Fruit fly (Drosophila melanogaster): ENCODE measurements around the gene Or24a.

DNA sequence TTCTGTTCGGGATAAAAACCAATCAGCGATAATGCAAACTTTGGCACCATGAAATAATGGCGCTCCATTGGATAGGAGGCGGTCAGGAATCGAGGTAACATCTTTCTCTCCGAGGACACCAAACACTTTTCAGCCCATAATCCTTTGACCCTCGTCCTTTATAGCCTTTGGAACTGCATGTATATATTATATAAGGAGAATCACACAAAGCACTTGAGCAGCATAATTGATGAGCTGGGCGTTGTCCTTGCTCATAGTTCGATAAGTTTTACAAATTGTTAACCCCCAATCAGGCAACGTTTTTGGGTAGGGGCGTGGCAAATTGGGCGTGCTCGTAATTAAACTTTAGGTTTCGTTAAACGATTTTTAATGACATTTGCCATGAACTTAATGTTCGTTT, at the start of gene Or24a:
- TF ChIP-seq CG17385 (GFP tag; optimal IDR thresholded peaks at IDR 0.05) (no peak), CG10267 (tag; optimal IDR thresholded peaks at IDR 0.05) (no peak), gce (GFP tag; IDR thresholded peaks at IDR 0.05) (no peak), CG11695 (GFP tag; IDR thresholded peaks at IDR 0.05) (no peak)
